Fruit fly (Drosophila melanogaster): Measurements from ENCODE around the gene Rala.
A peak's percentile ranks its signal among the peaks of the same experiment; 100 is the strongest.

The Rala gene

dm6 chrX:3745264-3745564 is 25.8 kb upstream of the Rala start (continued):
- no peak for TF ChIP-seq stwl (tag; optimal IDR thresholded peaks at IDR 0.05)
- peak; percentile 36 for TF ChIP-seq CG2712 (tag; optimal IDR thresholded peaks at IDR 0.05)
- TF ChIP-seq CG8281 (tag; optimal IDR thresholded peaks at IDR 0.05), result no peak
- no peak for TF ChIP-seq CG3995 (GFP tag; optimal IDR thresholded peaks at IDR 0.05)
- TF ChIP-seq Blimp-1 (GFP tag; optimal IDR thresholded peaks at IDR 0.05), result peak; percentile 39
- TF ChIP-seq CG11696 (GFP tag; IDR thresholded peaks at IDR 0.05), result no peak
- no peak for TF ChIP-seq CG3838 (GFP tag; optimal IDR thresholded peaks at IDR 0.05)
- TF ChIP-seq H15 (GFP tag; IDR thresholded peaks at IDR 0.05), result no peak
- TF ChIP-seq chif (GFP tag; optimal IDR thresholded peaks at IDR 0.05), result no peak
- no peak for TF ChIP-seq CG31365 (tag; optimal IDR thresholded peaks at IDR 0.05)
- no peak for TF ChIP-seq Antp (GFP tag; optimal IDR thresholded peaks at IDR 0.05)
- no peak for TF ChIP-seq pzg (GFP tag; optimal IDR thresholded peaks at IDR 0.05)
- peak; percentile 62 for TF ChIP-seq Sox102F (GFP tag; optimal IDR thresholded peaks at IDR 0.05)
- no peak for TF ChIP-seq abd-A (tag; optimal IDR thresholded peaks at IDR 0.05)
- no peak for TF ChIP-seq dm (GFP tag; optimal IDR thresholded peaks at IDR 0.05)
- TF ChIP-seq Myb (GFP tag; optimal IDR thresholded peaks at IDR 0.05), result peak; percentile 8
- TF ChIP-seq CG4820 (GFP tag; optimal IDR thresholded peaks at IDR 0.05), result peak; percentile 21
- no peak for TF ChIP-seq sd (tag; optimal IDR thresholded peaks at IDR 0.05)
- no peak for TF ChIP-seq da (GFP tag; optimal IDR thresholded peaks at IDR 0.05)
- TF ChIP-seq CG5953 (GFP tag; IDR thresholded peaks at IDR 0.05), result no peak
- TF ChIP-seq Neu2 (GFP tag; optimal IDR thresholded peaks at IDR 0.05; ENCODE audit: borderline replicate concordance), result no peak
- TF ChIP-seq CG6854 (GFP tag; optimal IDR thresholded peaks at IDR 0.05), result no peak
- TF ChIP-seq zen (tag; optimal IDR thresholded peaks at IDR 0.05), result no peak
- no peak for TF ChIP-seq ssp (GFP tag; IDR thresholded peaks at IDR 0.05)
- no peak for TF ChIP-seq yki (optimal IDR thresholded peaks at IDR 0.05)
- no peak for TF ChIP-seq prd (optimal IDR thresholded peaks at IDR 0.05)
- TF ChIP-seq prd (GFP tag; IDR thresholded peaks at IDR 0.05), result peak; percentile 29; the same call in 1 of the 3 replicates
- TF ChIP-seq CG13296 (GFP tag; optimal IDR thresholded peaks at IDR 0.05), result no peak
- no peak for TF ChIP-seq vfl (GFP tag; optimal IDR thresholded peaks at IDR 0.05)
- TF ChIP-seq klu (GFP tag; IDR thresholded peaks at IDR 0.05), result no peak
- no peak for TF ChIP-seq Sry-β (GFP tag; optimal IDR thresholded peaks at IDR 0.05)
- no peak for TF ChIP-seq BEAF-32 (GFP tag; optimal IDR thresholded peaks at IDR 0.05)
- TF ChIP-seq CG15696 (tag; optimal IDR thresholded peaks at IDR 0.05), result no peak
- TF ChIP-seq hkb (optimal IDR thresholded peaks at IDR 0.05), result no peak
- peak; percentile 32 for TF ChIP-seq hkb (GFP tag; IDR thresholded peaks at IDR 0.05)
- TF ChIP-seq tin (GFP tag; optimal IDR thresholded peaks at IDR 0.05), result no peak
- TF ChIP-seq TFAM (GFP tag; optimal IDR thresholded peaks at IDR 0.05), result no peak
- TF ChIP-seq Jarid2 (GFP tag; optimal IDR thresholded peaks at IDR 0.05), result no peak
- TF ChIP-seq pita (GFP tag; optimal IDR thresholded peaks at IDR 0.05), result no peak
- no peak for TF ChIP-seq chinmo (GFP tag; IDR thresholded peaks at IDR 0.05; ENCODE audit: partially characterized antibody)
- TF ChIP-seq CoRest (tag; optimal IDR thresholded peaks at IDR 0.05), result peak; percentile 38
- TF ChIP-seq bcd (GFP tag; optimal IDR thresholded peaks at IDR 0.05), result peak; percentile 17
- TF ChIP-seq kni (GFP tag; optimal IDR thresholded peaks at IDR 0.05), result no peak
- TF ChIP-seq lbe (GFP tag; optimal IDR thresholded peaks at IDR 0.05), result no peak
- peak; percentile 63 for TF ChIP-seq row (GFP tag; IDR thresholded peaks at IDR 0.05)
- TF ChIP-seq Bteb2 (GFP tag; optimal IDR thresholded peaks at IDR 0.05), result peak; percentile 21
- peak; percentile 29 for TF ChIP-seq CG17385 (GFP tag; optimal IDR thresholded peaks at IDR 0.05)
- TF ChIP-seq CG11723 (GFP tag; optimal IDR thresholded peaks at IDR 0.05), result no peak
- TF ChIP-seq Kr (GFP tag; optimal IDR thresholded peaks at IDR 0.05), result no peak
- TF ChIP-seq emc (GFP tag; optimal IDR thresholded peaks at IDR 0.05), result no peak
- TF ChIP-seq disco-r (GFP tag; optimal IDR thresholded peaks at IDR 0.05), result no peak
- no peak for TF ChIP-seq so (GFP tag; IDR thresholded peaks at IDR 0.05)
- no peak for TF ChIP-seq Dp (GFP tag; optimal IDR thresholded peaks at IDR 0.05)
